Worm (Caenorhabditis elegans) whole organism, L4 larva: ENCODE measurements around the gene str-113.

Experiments
- hlh-11 ChIP-seq: fragments of 200-800 bp; sonication (Bioruptor generic); optimal IDR thresholded peaks from 2 replicates; lab custom pipeline; 2018; ENCODE audit warnings: mild to moderate bottlenecking, missing genetic modification characterization, missing compliant biosample characterization
- lin-15B ChIP-seq: fragments of 150-350 bp; sonication (generic microtip); optimal IDR thresholded peaks from 3 replicates; lab custom pipeline; 2014; ENCODE audit warnings: missing biosample characterization, missing genetic modification characterization
- nhr-76 ChIP-seq: fragments of 150-350 bp; optimal IDR thresholded peaks from 2 replicates; lab custom pipeline; 2014; ENCODE audit warnings: missing biosample characterization, missing genetic modification characterization

DNA sequence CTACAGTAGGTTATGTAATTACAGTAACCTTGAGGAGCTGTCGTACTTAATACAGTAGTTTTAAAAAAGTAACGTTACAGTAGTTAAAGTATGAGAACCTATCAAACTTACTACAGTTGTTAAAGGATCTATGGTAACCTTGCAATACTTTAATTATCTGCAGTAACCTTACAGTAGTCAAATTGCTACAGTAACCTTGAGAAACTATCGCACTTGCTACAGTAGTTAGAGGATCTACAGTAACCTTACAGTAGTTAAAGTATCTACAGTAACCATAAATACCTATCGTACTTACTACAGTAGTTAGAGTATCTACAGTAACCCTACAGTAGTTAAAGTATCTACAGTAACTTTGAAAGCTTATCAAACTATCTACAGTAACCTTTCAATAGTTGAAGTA is 44.8 kb upstream of the str-113 start:
- TF ChIP-seq nhr-76 (tag; lab: Kevin White, UChicago), result no peak
- no peak for TF ChIP-seq hlh-11 (tag; lab: Kevin White, UChicago)
- no peak for TF ChIP-seq lin-15B (tag; lab: Kevin White, UChicago)
